Fruit fly (Drosophila melanogaster): ENCODE results near the gene CG3581.

DNA sequence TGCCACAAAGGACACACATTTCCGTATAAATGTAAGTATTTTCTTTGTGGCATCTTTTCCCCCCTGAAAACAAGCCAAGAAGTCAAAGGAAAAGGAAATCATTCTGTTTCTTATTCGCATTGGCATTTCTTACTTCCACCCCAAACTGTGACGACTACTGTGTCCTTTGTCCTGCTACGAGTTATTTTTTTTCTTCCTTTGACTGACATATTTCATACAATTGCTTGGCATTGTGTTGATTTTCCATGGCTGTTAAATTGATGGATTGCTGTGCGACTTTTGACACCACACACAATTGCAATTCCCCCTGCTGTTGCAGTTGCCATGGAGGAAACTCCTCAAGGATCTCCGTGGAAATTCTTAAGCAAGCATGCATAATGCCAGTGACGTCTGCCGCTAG lies 22.5 kb downstream of the CG3581 start:
- no peak for TF ChIP-seq CG1620 (GFP tag; optimal IDR thresholded peaks at IDR 0.05)
- no peak for TF ChIP-seq CG7101 (tag; optimal IDR thresholded peaks at IDR 0.05)
- TF ChIP-seq Hr96 (GFP tag; optimal IDR thresholded peaks at IDR 0.05) = no peak
- no peak for TF ChIP-seq Clk (GFP tag; optimal IDR thresholded peaks at IDR 0.05)
- no peak for TF ChIP-seq CG5204 (GFP tag; optimal IDR thresholded peaks at IDR 0.05)
